Worm (Caenorhabditis elegans): ENCODE measurements around the gene lgg-2.

The lgg-2 gene

ce11 chrIV:10933062-10933552, 2.6 kb downstream of the lgg-2 start, which contains the start of the genes dnc-1 and lsm-7 (continued):
- no peak for TF ChIP-seq Y95B8A.8 (GFP tag; IDR thresholded peaks at IDR 0.05)
- TF ChIP-seq C06A6.2 (GFP tag; conservative IDR thresholded peaks at IDR 0.05): peak; percentile 24; the same call in 1 of the 2 replicates
- peak; percentile 51 for TF ChIP-seq lsl-1 (GFP tag; optimal IDR thresholded peaks at IDR 0.05)
- TF ChIP-seq ZK185.1 (tag; optimal IDR thresholded peaks at IDR 0.05; ENCODE audit: poor library complexity, severe bottlenecking): peak; percentile 53
- no peak for TF ChIP-seq aptf-3 (GFP tag; IDR thresholded peaks at IDR 0.05)
- TF ChIP-seq mcd-1 (GFP tag; IDR thresholded peaks at IDR 0.05): peak; percentile 65
- 0 out of 2 replicates have a peak, but pooled peaks have one; percentile 34 for TF ChIP-seq Y67H2A.10 (GFP tag; conservative IDR thresholded peaks at IDR 0.05)
- TF ChIP-seq somi-1 (GFP tag; optimal IDR thresholded peaks at IDR 0.05): peak; percentile 52
- peak in 1 of 3 experiments; percentile 69 for TF ChIP-seq lin-35 (GFP tag; optimal IDR thresholded peaks at IDR 0.05)
- 0 out of 2 replicates have a peak, but pooled peaks have one; percentile 6 for TF ChIP-seq B0019.2 (GFP tag; conservative IDR thresholded peaks at IDR 0.05)
- TF ChIP-seq pha-4 (tag; optimal IDR thresholded peaks at IDR 0.05): peak; percentile 64
- TF ChIP-seq F23B12.7 (tag; optimal IDR thresholded peaks at IDR 0.05; ENCODE audit: insufficient read depth): peak; percentile 80
- TF ChIP-seq sea-2 (GFP tag; IDR thresholded peaks at IDR 0.05): no peak
- TF ChIP-seq ztf-26 (tag; optimal IDR thresholded peaks at IDR 0.05): peak; percentile 57
- peak; percentile 20 for TF ChIP-seq tlf-1 (GFP tag; optimal IDR thresholded peaks at IDR 0.05)
- TF ChIP-seq ekl-4 (GFP tag; IDR thresholded peaks at IDR 0.05): 0 out of 2 replicates have a peak, but pooled peaks have one; percentile 13
- TF ChIP-seq snpc-1.3 (tag; optimal IDR thresholded peaks at IDR 0.05; ENCODE audit: insufficient read depth): peak; percentile 23

- TF ChIP-seq egl-18 (GFP tag; IDR thresholded peaks at IDR 0.05): no peak
- TF ChIP-seq dox-1 (GFP tag; IDR thresholded peaks at IDR 0.05): no peak
- no peak for TF ChIP-seq pha-4 (tag; optimal IDR thresholded peaks at IDR 0.05)
- no peak for TF ChIP-seq ets-4 (GFP tag; optimal IDR thresholded peaks at IDR 0.05)
- TF ChIP-seq ccch-3 (GFP tag; optimal IDR thresholded peaks at IDR 0.05): no peak
- TF ChIP-seq aptf-3 (GFP tag; IDR thresholded peaks at IDR 0.05): no peak
- no peak for TF ChIP-seq sptf-2 (GFP tag; optimal IDR thresholded peaks at IDR 0.05)
- TF ChIP-seq fkh-3 (tag; optimal IDR thresholded peaks at IDR 0.05): no peak
- TF ChIP-seq lsl-1 (GFP tag; optimal IDR thresholded peaks at IDR 0.05): no peak
These were observed 15.9 kb downstream of the lgg-2 start, which contains the start of gene rbr-2 for ce11 chrIV:10919770-10920169. Gene rbr-2, plus strand, starts transcription at chrIV:10920070.

- peak; percentile 91 for TF ChIP-seq madf-8 (GFP tag; conservative IDR thresholded peaks at IDR 0.05)
- TF ChIP-seq mel-28 (tag; optimal IDR thresholded peaks at IDR 0.05; ENCODE audit: borderline replicate concordance): no peak
- TF ChIP-seq F39B2.1 (GFP tag; IDR thresholded peaks at IDR 0.05): no peak
- TF ChIP-seq K11D2.4 (GFP tag; IDR thresholded peaks at IDR 0.05): 0 out of 2 replicates have a peak, but pooled peaks have one; percentile 33
- no peak for TF ChIP-seq snpc-4 (GFP tag; optimal IDR thresholded peaks at IDR 0.05)
- TF ChIP-seq snpc-4 (tag; optimal IDR thresholded peaks at IDR 0.05): peak in 3 of 4 experiments; percentile 29 to 65 (median 39)
- TF ChIP-seq lin-26 (GFP tag; IDR thresholded peaks at IDR 0.05): 0 out of 2 replicates have a peak, but pooled peaks have one; percentile 40
- peak; percentile 96 for TF ChIP-seq madf-6 (GFP tag; IDR thresholded peaks at IDR 0.05)
- peak; percentile 43 for TF ChIP-seq ekl-4 (GFP tag; IDR thresholded peaks at IDR 0.05)
- TF ChIP-seq ceh-27 (GFP tag; optimal IDR thresholded peaks at IDR 0.05): peak; percentile 87
- TF ChIP-seq T07F8.4 (tag; optimal IDR thresholded peaks at IDR 0.05): no peak
- TF ChIP-seq attf-5 (GFP tag; optimal IDR thresholded peaks at IDR 0.05): peak; percentile 89
- TF ChIP-seq lir-1 (GFP tag; conservative IDR thresholded peaks at IDR 0.05): peak; percentile 74; the same call in 1 of the 2 replicates
- peak; percentile 92 for TF ChIP-seq F33H1.4 (GFP tag; IDR thresholded peaks at IDR 0.05)
- no peak for TF ChIP-seq athp-1 (tag; optimal IDR thresholded peaks at IDR 0.05)
- TF ChIP-seq dpff-1 (tag; optimal IDR thresholded peaks at IDR 0.05): no peak
- peak; percentile 93 for TF ChIP-seq lsl-1 (GFP tag; optimal IDR thresholded peaks at IDR 0.05)
- peak; percentile 68 for TF ChIP-seq ceh-91 (GFP tag; IDR thresholded peaks at IDR 0.05)
- no peak for TF ChIP-seq let-607 (tag; optimal IDR thresholded peaks at IDR 0.05)
- peak; percentile 75 for TF ChIP-seq lin-40 (tag; optimal IDR thresholded peaks at IDR 0.05)
- peak; percentile 58 for TF ChIP-seq chd-7 (tag; optimal IDR thresholded peaks at IDR 0.05)
- TF ChIP-seq gei-17 (GFP tag; optimal IDR thresholded peaks at IDR 0.05): peak; percentile 24
These were observed 16.7 kb downstream of the lgg-2 start for ce11 chrIV:10918877-10919560.

Data from whole organism, young adult.